In the genomic region with DNA sequence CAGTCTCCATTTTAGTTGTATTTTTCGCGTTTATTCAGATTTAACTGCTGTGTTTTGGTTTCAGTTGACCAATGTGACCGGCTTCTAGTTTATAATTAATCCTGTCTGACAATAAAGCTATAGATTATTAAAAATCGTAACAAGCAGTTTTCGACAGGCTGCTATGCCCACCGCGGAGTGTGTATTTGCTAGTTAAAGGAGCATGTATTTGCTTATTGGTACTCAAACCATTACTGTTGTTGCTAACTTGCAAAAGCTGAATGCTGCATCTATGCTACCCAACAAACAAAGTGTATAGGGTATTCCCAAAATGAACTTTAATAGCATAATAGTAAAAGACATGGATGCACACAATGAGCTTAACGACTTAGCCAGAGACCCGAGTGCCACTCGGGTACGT, we compare ENCODE assay signal across 1 fruit fly cellular context.
TF ChIP-seq lines count a peak whose summit lies in the region.

A gene (minus strand): TSS at position 100 of the 400 bp plus-strand sequence.

TF ChIP-seq in whole organism, embryonic, 481 proteins besides CTCF, POLR2A, EP300 and RAD21 (continued from another document and continues in another):
- TF ChIP-seq Trl (optimal IDR thresholded peaks at IDR 0.05; lab: Kevin White, UChicago) (no peak), Trl (GFP tag; optimal IDR thresholded peaks at IDR 0.05; lab: Kevin White, UChicago) (peak; percentile 60), danr (GFP tag; IDR thresholded peaks at IDR 0.05; lab: Robert Waterston, UW) (no peak), TFAM (GFP tag; optimal IDR thresholded peaks at IDR 0.05; lab: Kevin White, UChicago) (no peak), E2f2 (GFP tag; IDR thresholded peaks at IDR 0.05; lab: Robert Waterston, UW) (peak; percentile 35; the same call in 1 of the 2 replicates), nerfin-1 (tag; optimal IDR thresholded peaks at IDR 0.05; lab: Kevin White, UChicago) (no peak), CG3065 (GFP tag; optimal IDR thresholded peaks at IDR 0.05; lab: Kevin White, UChicago) (no peak), Bdp1 (GFP tag; optimal IDR thresholded peaks at IDR 0.05; lab: Kevin White, UChicago) (peak; percentile 8), CG15011 (GFP tag; optimal IDR thresholded peaks at IDR 0.05; lab: Kevin White, UChicago) (no peak), abd-A (tag; optimal IDR thresholded peaks at IDR 0.05; lab: Kevin White, UChicago) (peak; percentile 76), Nf-YC (tag; optimal IDR thresholded peaks at IDR 0.05; lab: Kevin White, UChicago) (peak; percentile 49), Camta (GFP tag; optimal IDR thresholded peaks at IDR 0.05; lab: Kevin White, UChicago) (peak; percentile 42), yki (optimal IDR thresholded peaks at IDR 0.05; lab: Kevin White, UChicago) (peak; percentile 12), sens (GFP tag; lab: Kevin White, UChicago) (peak; percentile 82), CG10267 (tag; optimal IDR thresholded peaks at IDR 0.05; lab: Kevin White, UChicago) (peak; percentile 43), HHEX (GFP tag; optimal IDR thresholded peaks at IDR 0.05; lab: Kevin White, UChicago) (no peak), B-H1 (GFP tag; IDR thresholded peaks at IDR 0.05; lab: Robert Waterston, UW) (no peak), CG8478 (optimal IDR thresholded peaks at IDR 0.05; lab: Kevin White, UChicago) (peak; percentile 55), repo (GFP tag; optimal IDR thresholded peaks at IDR 0.05; lab: Kevin White, UChicago) (peak; percentile 39), CG15601 (tag; optimal IDR thresholded peaks at IDR 0.05; lab: Kevin White, UChicago) (peak; percentile 68), CG3995 (GFP tag; optimal IDR thresholded peaks at IDR 0.05; lab: Kevin White, UChicago) (peak; percentile 10), HLH4C (GFP tag; IDR thresholded peaks at IDR 0.05; lab: Robert Waterston, UW; ENCODE audit: partially characterized antibody) (no peak; the same call in 2 of the 3 replicates), NC2α (GFP tag; optimal IDR thresholded peaks at IDR 0.05; lab: Kevin White, UChicago) (no peak), CG42726 (GFP tag; IDR thresholded peaks at IDR 0.05; lab: Robert Waterston, UW; ENCODE audit: partially characterized antibody) (peak; percentile 60; the same call in 1 of the 2 replicates), CG16813 (GFP tag; IDR thresholded peaks at IDR 0.05; lab: Robert Waterston, UW; ENCODE audit: partially characterized antibody) (peak; percentile 43; the same call in 2 of the 3 replicates), seq (GFP tag; IDR thresholded peaks at IDR 0.05; lab: Robert Waterston, UW) (no peak), CG6765 (GFP tag; optimal IDR thresholded peaks at IDR 0.05; lab: Kevin White, UChicago) (no peak), sob (GFP tag; IDR thresholded peaks at IDR 0.05; lab: Robert Waterston, UW) (peak; percentile 64), maf-S (GFP tag; optimal IDR thresholded peaks at IDR 0.05; lab: Kevin White, UChicago) (peak; percentile 40), esg (GFP tag; conservative IDR thresholded peaks at IDR 0.05; lab: Robert Waterston, UW) (no peak; the same call in 1 of the 2 replicates), az2 (GFP tag; optimal IDR thresholded peaks at IDR 0.05; lab: Kevin White, UChicago) (no peak), chn (GFP tag; optimal IDR thresholded peaks at IDR 0.05; lab: Kevin White, UChicago) (peak; percentile 26), tna (GFP tag; IDR thresholded peaks at IDR 0.05; lab: Robert Waterston, UW; ENCODE audit: partially characterized antibody) (no peak), Fer2 (tag; optimal IDR thresholded peaks at IDR 0.05; lab: Kevin White, UChicago) (no peak), CG13894 (tag; optimal IDR thresholded peaks at IDR 0.05; lab: Kevin White, UChicago) (peak; percentile 83), insv (GFP tag; optimal IDR thresholded peaks at IDR 0.05; lab: Kevin White, UChicago) (peak in 1 of 2 experiments; percentile 50), CG2678 (tag; optimal IDR thresholded peaks at IDR 0.05; lab: Kevin White, UChicago) (peak; percentile 43), tx (GFP tag; optimal IDR thresholded peaks at IDR 0.05; lab: Kevin White, UChicago) (peak; percentile 49), tio (GFP tag; optimal IDR thresholded peaks at IDR 0.05; lab: Kevin White, UChicago) (no peak), CG8944 (GFP tag; optimal IDR thresholded peaks at IDR 0.05; lab: Kevin White, UChicago) (peak; percentile 25), CG9437 (GFP tag; optimal IDR thresholded peaks at IDR 0.05; lab: Kevin White, UChicago) (no peak), CG7786 (GFP tag; optimal IDR thresholded peaks at IDR 0.05; lab: Kevin White, UChicago) (peak; percentile 64), grau (tag; optimal IDR thresholded peaks at IDR 0.05; lab: Kevin White, UChicago) (peak; percentile 29), Mes4 (GFP tag; optimal IDR thresholded peaks at IDR 0.05; lab: Kevin White, UChicago) (peak; percentile 15), pfk (GFP tag; optimal IDR thresholded peaks at IDR 0.05; lab: Kevin White, UChicago) (no peak), amos (GFP tag; IDR thresholded peaks at IDR 0.05; lab: Robert Waterston, UW; ENCODE audit: partially characterized antibody) (peak; percentile 57), Sry-β (GFP tag; optimal IDR thresholded peaks at IDR 0.05; lab: Kevin White, UChicago) (no peak), CG5953 (GFP tag; IDR thresholded peaks at IDR 0.05; lab: Robert Waterston, UW) (no peak), z (GFP tag; IDR thresholded peaks at IDR 0.05; lab: Robert Waterston, UW) (no peak), Asciz (GFP tag; optimal IDR thresholded peaks at IDR 0.05; lab: Kevin White, UChicago) (no peak), CG15514 (GFP tag; optimal IDR thresholded peaks at IDR 0.05; lab: Kevin White, UChicago) (peak; percentile 87), CG4854 (GFP tag; optimal IDR thresholded peaks at IDR 0.05; lab: Kevin White, UChicago) (peak; percentile 30), CG4730 (GFP tag; IDR thresholded peaks at IDR 0.05; lab: Robert Waterston, UW) (no peak), CG18262 (tag; optimal IDR thresholded peaks at IDR 0.05; lab: Kevin White, UChicago) (no peak), ranshi (GFP tag; IDR thresholded peaks at IDR 0.05; lab: Robert Waterston, UW) (peak; percentile 40; the same call in 1 of the 2 replicates), Chrac-16 (GFP tag; optimal IDR thresholded peaks at IDR 0.05; lab: Kevin White, UChicago) (peak; percentile 13), CG2129 (GFP tag; IDR thresholded peaks at IDR 0.05; lab: Robert Waterston, UW; ENCODE audit: partially characterized antibody) (no peak), Dfd (GFP tag; optimal IDR thresholded peaks at IDR 0.05; lab: Kevin White, UChicago) (no peak), CG12299 (tag; optimal IDR thresholded peaks at IDR 0.05; lab: Kevin White, UChicago) (peak; percentile 25), CG14667 (GFP tag; IDR thresholded peaks at IDR 0.05; lab: Robert Waterston, UW) (no peak), unc-4 (GFP tag; IDR thresholded peaks at IDR 0.05; lab: Robert Waterston, UW; ENCODE audit: partially characterized antibody) (0 out of 2 replicates have a peak, but pooled peaks have one; percentile 33), CG11398 (GFP tag; optimal IDR thresholded peaks at IDR 0.05; lab: Kevin White, UChicago) (peak; percentile 62), CG4328 (GFP tag; optimal IDR thresholded peaks at IDR 0.05; lab: Kevin White, UChicago) (no peak), CG3163 (GFP tag; optimal IDR thresholded peaks at IDR 0.05; lab: Kevin White, UChicago) (peak; percentile 46), D19B (GFP tag; optimal IDR thresholded peaks at IDR 0.05; lab: Kevin White, UChicago) (peak; percentile 28), HmgZ (tag; optimal IDR thresholded peaks at IDR 0.05; lab: Kevin White, UChicago) (peak; percentile 89), Tbp (GFP tag; optimal IDR thresholded peaks at IDR 0.05; lab: Kevin White, UChicago) (no peak), ftz-f1 (GFP tag; optimal IDR thresholded peaks at IDR 0.05; lab: Kevin White, UChicago) (no peak), CG30403 (GFP tag; optimal IDR thresholded peaks at IDR 0.05; lab: Kevin White, UChicago) (peak; percentile 57), CG1603 (tag; optimal IDR thresholded peaks at IDR 0.05; lab: Kevin White, UChicago) (peak; percentile 88), CG10543 (GFP tag; optimal IDR thresholded peaks at IDR 0.05; lab: Kevin White, UChicago) (peak; percentile 4), CG8290 (GFP tag; optimal IDR thresholded peaks at IDR 0.05; lab: Kevin White, UChicago) (no peak), CG8290 (tag; optimal IDR thresholded peaks at IDR 0.05; lab: Kevin White, UChicago) (peak in 1 of 2 experiments; percentile 91), CG43689 (GFP tag; IDR thresholded peaks at IDR 0.05; lab: Robert Waterston, UW) (no peak), CG4820 (GFP tag; optimal IDR thresholded peaks at IDR 0.05; lab: Kevin White, UChicago) (peak; percentile 58), Ptx1 (GFP tag; IDR thresholded peaks at IDR 0.05; lab: Robert Waterston, UW) (peak; percentile 57), Sry-δ (GFP tag; optimal IDR thresholded peaks at IDR 0.05; lab: Kevin White, UChicago) (peak; percentile 62), CG1647 (GFP tag; optimal IDR thresholded peaks at IDR 0.05; lab: Kevin White, UChicago) (peak; percentile 56), CG11560 (tag; IDR thresholded peaks at IDR 0.05; lab: Robert Waterston, UW) (peak; percentile 69; the same call in 2 of the 3 replicates), CG3838 (GFP tag; optimal IDR thresholded peaks at IDR 0.05; lab: Kevin White, UChicago) (peak; percentile 24), CG3407 (GFP tag; optimal IDR thresholded peaks at IDR 0.05; lab: Kevin White, UChicago) (no peak), Ravus (GFP tag; IDR thresholded peaks at IDR 0.05; lab: Robert Waterston, UW) (no peak), gcm (GFP tag; optimal IDR thresholded peaks at IDR 0.05; lab: Kevin White, UChicago) (no peak), eyg (GFP tag; optimal IDR thresholded peaks at IDR 0.05; lab: Kevin White, UChicago) (no peak), Lim3 (GFP tag; IDR thresholded peaks at IDR 0.05; lab: Robert Waterston, UW) (no peak), hb (GFP tag; IDR thresholded peaks at IDR 0.05; lab: Robert Waterston, UW; ENCODE audit: partially characterized antibody) (no peak), Spps (tag; optimal IDR thresholded peaks at IDR 0.05; lab: Kevin White, UChicago) (no peak), wor (GFP tag; IDR thresholded peaks at IDR 0.05; lab: Robert Waterston, UW) (no peak), ssp (GFP tag; IDR thresholded peaks at IDR 0.05; lab: Robert Waterston, UW) (no peak), caup (GFP tag; optimal IDR thresholded peaks at IDR 0.05; lab: Kevin White, UChicago; ENCODE audit: severe bottlenecking) (peak; percentile 18), CG34422 (GFP tag; IDR thresholded peaks at IDR 0.05; lab: Robert Waterston, UW) (peak; percentile 86), Ets97D (GFP tag; optimal IDR thresholded peaks at IDR 0.05; lab: Kevin White, UChicago) (peak; percentile 94), twi (tag; optimal IDR thresholded peaks at IDR 0.05; lab: Kevin White, UChicago) (no peak), CG2712 (tag; optimal IDR thresholded peaks at IDR 0.05; lab: Kevin White, UChicago) (peak; percentile 61), vnd (GFP tag; IDR thresholded peaks at IDR 0.05; lab: Robert Waterston, UW; ENCODE audit: partially characterized antibody) (no peak), CG11085 (GFP tag; IDR thresholded peaks at IDR 0.05; lab: Robert Waterston, UW) (0 out of 2 replicates have a peak, but pooled peaks have one; percentile 26), pb (GFP tag; optimal IDR thresholded peaks at IDR 0.05; lab: Kevin White, UChicago) (no peak), CG6791 (GFP tag; IDR thresholded peaks at IDR 0.05; lab: Robert Waterston, UW; ENCODE audit: partially characterized antibody) (no peak), Optix (GFP tag; IDR thresholded peaks at IDR 0.05; lab: Robert Waterston, UW) (no peak), peb (GFP tag; IDR thresholded peaks at IDR 0.05; lab: Robert Waterston, UW) (0 out of 2 replicates have a peak, but pooled peaks have one; percentile 8), dati (GFP tag; IDR thresholded peaks at IDR 0.05; lab: Robert Waterston, UW) (no peak), unpg (GFP tag; optimal IDR thresholded peaks at IDR 0.05; lab: Kevin White, UChicago) (peak; percentile 35), CG12155 (GFP tag; optimal IDR thresholded peaks at IDR 0.05; lab: Kevin White, UChicago) (peak; percentile 27), Meics (GFP tag; optimal IDR thresholded peaks at IDR 0.05; lab: Kevin White, UChicago) (no peak), zf30C (GFP tag; optimal IDR thresholded peaks at IDR 0.05; lab: Kevin White, UChicago) (no peak), CG4424 (GFP tag; optimal IDR thresholded peaks at IDR 0.05; lab: Kevin White, UChicago) (peak; percentile 31), CG15269 (tag; optimal IDR thresholded peaks at IDR 0.05; lab: Kevin White, UChicago) (peak; percentile 31), CG11696 (GFP tag; IDR thresholded peaks at IDR 0.05; lab: Robert Waterston, UW) (no peak), MESR4 (GFP tag; optimal IDR thresholded peaks at IDR 0.05; lab: Kevin White, UChicago) (peak; percentile 34), kah (GFP tag; optimal IDR thresholded peaks at IDR 0.05; lab: Kevin White, UChicago) (no peak), gro (GFP tag; optimal IDR thresholded peaks at IDR 0.05; lab: Kevin White, UChicago) (peak; percentile 80), CG8359 (GFP tag; optimal IDR thresholded peaks at IDR 0.05; lab: Kevin White, UChicago; ENCODE audit: borderline replicate concordance) (no peak), CG13123 (GFP tag; optimal IDR thresholded peaks at IDR 0.05; lab: Kevin White, UChicago) (peak; percentile 29), tgo (GFP tag; IDR thresholded peaks at IDR 0.05; lab: Robert Waterston, UW) (peak; percentile 31; the same call in 1 of the 3 replicates), dysf (GFP tag; IDR thresholded peaks at IDR 0.05; lab: Robert Waterston, UW) (peak; percentile 49; the same call in 2 of the 3 replicates), Stat92E (GFP tag; optimal IDR thresholded peaks at IDR 0.05; lab: Kevin White, UChicago) (no peak), ind (GFP tag; optimal IDR thresholded peaks at IDR 0.05; lab: Kevin White, UChicago) (peak; percentile 38), Lpt (GFP tag; optimal IDR thresholded peaks at IDR 0.05; lab: Kevin White, UChicago) (no peak), MBD-R2 (GFP tag; IDR thresholded peaks at IDR 0.05; lab: Robert Waterston, UW) (peak; percentile 88), dmrt11E (tag; optimal IDR thresholded peaks at IDR 0.05; lab: Kevin White, UChicago) (no peak), phol (tag; optimal IDR thresholded peaks at IDR 0.05; lab: Kevin White, UChicago) (peak; percentile 70), sisA (GFP tag; IDR thresholded peaks at IDR 0.05; lab: Robert Waterston, UW) (peak; percentile 39; the same call in 1 of the 2 replicates), toy (GFP tag; IDR thresholded peaks at IDR 0.05; lab: Robert Waterston, UW) (no peak), Dip3 (GFP tag; optimal IDR thresholded peaks at IDR 0.05; lab: Kevin White, UChicago) (peak; percentile 36), gem (tag; optimal IDR thresholded peaks at IDR 0.05; lab: Kevin White, UChicago) (peak; percentile 51)
